Fruit fly (Drosophila melanogaster) whole organism, pupa: ENCODE measurements around the gene pinta.
A peak's percentile ranks its signal among the peaks of the same experiment; 100 is the strongest.

ENCODE experiments used
- CG10348 ChIP-seq: fragments of 200-800 bp; sonication (Bioruptor generic); IDR thresholded peaks from 2 replicates; pipeline ENCODE4 v1.3.6; 2022; ENCODE audit warnings: missing biosample characterization, missing genetic modification characterization
- CG12605 ChIP-seq: fragments of 200-800 bp; sonication (Bioruptor generic); IDR thresholded peaks from 2 replicates; pipeline ENCODE4 v1.3.6; 2022; ENCODE audit warnings: missing biosample characterization, missing genetic modification characterization
- CG13204 ChIP-seq: fragments of 200-800 bp; sonication (Bioruptor generic); optimal IDR thresholded peaks from 2 replicates; lab custom pipeline; 2018; ENCODE audit warnings: missing biosample characterization, mild to moderate bottlenecking, missing genetic modification characterization, moderate library complexity
- CG14655 ChIP-seq: fragments of 200-800 bp; sonication (Bioruptor generic); optimal IDR thresholded peaks from 3 replicates; lab custom pipeline; 2017; ENCODE audit warnings: mild to moderate bottlenecking, missing biosample characterization, missing genetic modification reagents, missing genetic modification characterization
- CG15710 ChIP-seq: fragments of 200-800 bp; sonication (Bioruptor generic); optimal IDR thresholded peaks from 2 replicates; lab custom pipeline; 2018; ENCODE audit warnings: missing biosample characterization, mild to moderate bottlenecking, missing genetic modification characterization, moderate library complexity
- CG17806 ChIP-seq: fragments of 200-800 bp; sonication (Bioruptor generic); optimal IDR thresholded peaks from 2 replicates; lab custom pipeline; 2018; ENCODE audit warnings: missing biosample characterization, mild to moderate bottlenecking, missing genetic modification characterization, moderate library complexity
- CG32121 ChIP-seq: fragments of 200-800 bp; sonication (Bioruptor generic); IDR thresholded peaks from 2 replicates; pipeline ENCODE4 v1.3.6; 2022; ENCODE audit warnings: missing biosample characterization, missing genetic modification characterization
- CG34367 ChIP-seq: fragments of 200-800 bp; sonication (Bioruptor generic); optimal IDR thresholded peaks from 2 replicates; lab custom pipeline; 2018; ENCODE audit warnings: missing biosample characterization, mild to moderate bottlenecking, missing genetic modification characterization
- CG4496 ChIP-seq: fragments of 200-800 bp; sonication (Bioruptor generic); IDR thresholded peaks from 3 replicates; pipeline ENCODE4 v1.3.6; 2022; ENCODE audit warnings: missing biosample characterization, missing genetic modification characterization
- CG8159 ChIP-seq: fragments of 200-800 bp; sonication (Bioruptor generic); optimal IDR thresholded peaks from 3 replicates; lab custom pipeline; 2018; ENCODE audit warnings: missing biosample characterization, mild to moderate bottlenecking, missing genetic modification characterization, moderate library complexity
- CG8301 ChIP-seq: fragments of 200-800 bp; sonication (Bioruptor generic); optimal IDR thresholded peaks from 2 replicates; lab custom pipeline; 2018; ENCODE audit warnings: missing biosample characterization, mild to moderate bottlenecking, missing genetic modification characterization
- CG9948 ChIP-seq: fragments of 200-800 bp; sonication (Bioruptor generic); optimal IDR thresholded peaks from 2 replicates; lab custom pipeline; 2018; ENCODE audit warnings: missing biosample characterization, mild to moderate bottlenecking, missing genetic modification characterization, moderate library complexity
- D1 ChIP-seq: fragments of 200-800 bp; sonication (Bioruptor generic); optimal IDR thresholded peaks from 2 replicates; lab custom pipeline; 2018; ENCODE audit warnings: missing biosample characterization, mild to moderate bottlenecking, missing genetic modification characterization, moderate library complexity
- EcR ChIP-seq: fragments of 200-800 bp; sonication (Bioruptor generic); optimal IDR thresholded peaks from 3 replicates; lab custom pipeline; 2019; ENCODE audit warnings: missing biosample characterization, missing genetic modification characterization, mild to moderate bottlenecking, moderate library complexity, missing genetic modification reagents
- Ets98B ChIP-seq: fragments of 200-800 bp; sonication (Bioruptor generic); IDR thresholded peaks from 2 replicates; pipeline ENCODE4 v1.3.6; 2022; ENCODE audit warnings: missing biosample characterization, missing genetic modification characterization
- Pif1A ChIP-seq: fragments of 200-800 bp; sonication (Bioruptor generic); optimal IDR thresholded peaks from 3 replicates; lab custom pipeline; 2016; ENCODE audit warnings: missing biosample characterization, missing genetic modification characterization
- Pif1B ChIP-seq: fragments of 200-800 bp; sonication (Bioruptor generic); optimal IDR thresholded peaks from 3 replicates; lab custom pipeline; 2016; ENCODE audit warnings: missing biosample characterization, missing genetic modification characterization
- Snoo ChIP-seq: fragments of 200-800 bp; sonication (Bioruptor generic); optimal IDR thresholded peaks from 3 replicates; lab custom pipeline; 2017; ENCODE audit warnings: missing biosample characterization, mild to moderate bottlenecking, missing genetic modification characterization, inconsistent platforms
- fd96Ca ChIP-seq: fragments of 200-800 bp; sonication (Bioruptor generic); IDR thresholded peaks from 3 replicates; pipeline ENCODE4 v1.3.6; 2022; ENCODE audit warnings: missing biosample characterization, missing genetic modification characterization
- gl ChIP-seq: fragments of 200-800 bp; sonication (Bioruptor generic); optimal IDR thresholded peaks from 2 replicates; lab custom pipeline; 2018; ENCODE audit warnings: missing biosample characterization, mild to moderate bottlenecking, missing genetic modification characterization
- rn ChIP-seq: fragments of 200-800 bp; sonication (Bioruptor generic); IDR thresholded peaks from 2 replicates; pipeline ENCODE4 v1.3.6; 2022; ENCODE audit warnings: missing biosample characterization, missing genetic modification characterization

pinta gene

DNA sequence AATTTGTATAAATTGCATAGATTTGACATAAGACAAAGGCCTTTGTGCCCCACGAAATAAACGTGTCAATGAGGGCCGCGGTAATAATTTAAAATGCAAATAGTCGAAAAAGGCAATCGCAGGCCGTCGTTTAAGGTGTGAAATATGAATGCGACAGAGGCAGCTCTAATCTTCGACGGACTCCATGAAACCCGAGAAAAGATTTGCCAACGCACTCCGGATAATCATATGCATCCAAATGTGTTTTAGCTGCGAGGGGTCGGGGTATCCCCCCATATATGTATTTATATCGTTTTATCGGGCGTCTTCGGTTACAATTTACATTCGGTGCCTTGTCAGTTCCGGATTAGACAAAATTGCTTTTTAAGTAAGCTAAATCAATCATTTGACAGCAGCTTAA lies 13.6 kb upstream of the pinta start:
- TF ChIP-seq Ets98B (GFP tag; lab: Robert Waterston, UW) (no peak), CG9948 (no peak), CG10348 (GFP tag; lab: Robert Waterston, UW) (no peak), CG13204 (GFP tag; lab: Kevin White, UChicago) (no peak), gl (tag; lab: Kevin White, UChicago) (no peak), CG14655 (GFP tag; lab: Kevin White, UChicago) (no peak), CG34367 (tag; lab: Kevin White, UChicago) (no peak), CG8301 (tag; lab: Kevin White, UChicago) (no peak), rn (GFP tag; lab: Robert Waterston, UW) (no peak), CG8159 (tag; lab: Kevin White, UChicago) (no peak), Pif1B (GFP tag; lab: Kevin White, UChicago) (no peak), CG12605 (GFP tag; lab: Robert Waterston, UW) (no peak), EcR (GFP tag; lab: Kevin White, UChicago) (no peak), CG15710 (tag; lab: Kevin White, UChicago) (no peak), D1 (tag; lab: Kevin White, UChicago) (no peak), fd96Ca (GFP tag; lab: Robert Waterston, UW) (no peak), Pif1A (GFP tag; lab: Kevin White, UChicago) (no peak), CG32121 (GFP tag; lab: Robert Waterston, UW) (no peak), Snoo (tag; lab: Kevin White, UChicago) (no peak)

DNA sequence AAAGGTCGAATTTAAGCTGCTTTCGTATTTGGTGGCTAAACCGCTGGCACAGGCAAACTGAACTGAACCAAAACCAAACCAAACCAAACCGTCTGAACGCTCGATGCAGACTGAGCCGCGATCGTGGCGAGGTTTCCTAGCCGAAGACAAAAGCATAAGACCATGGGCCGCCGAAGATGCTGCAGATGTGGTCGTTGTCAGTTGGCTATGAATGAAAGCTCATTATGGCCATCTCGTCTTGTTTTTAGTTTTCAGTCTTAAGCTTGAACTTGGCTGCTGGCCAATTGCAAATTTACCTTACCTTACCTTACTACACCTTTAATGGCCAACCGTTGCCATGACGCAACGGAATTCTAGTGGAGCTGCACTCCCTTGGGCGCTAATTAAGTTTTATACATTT lies 11.3 kb upstream of the pinta start, which contains the start of gene CG13847:
CG13847 (minus strand) TSS at position 101 of the 400 bp plus-strand sequence.
- TF ChIP-seq CG13204 (GFP tag; lab: Kevin White, UChicago) (no peak), CG34367 (tag; lab: Kevin White, UChicago) (no peak), Pif1B (GFP tag; lab: Kevin White, UChicago) (no peak), rn (GFP tag; lab: Robert Waterston, UW) (no peak), CG10348 (GFP tag; lab: Robert Waterston, UW) (no peak), CG8301 (tag; lab: Kevin White, UChicago) (no peak), Snoo (tag; lab: Kevin White, UChicago) (no peak), CG32121 (GFP tag; lab: Robert Waterston, UW) (no peak), CG17806 (tag; lab: Kevin White, UChicago) (no peak), CG12605 (GFP tag; lab: Robert Waterston, UW) (no peak), Pif1A (GFP tag; lab: Kevin White, UChicago) (no peak), EcR (GFP tag; lab: Kevin White, UChicago) (no peak), CG15710 (tag; lab: Kevin White, UChicago) (no peak), Ets98B (GFP tag; lab: Robert Waterston, UW) (no peak), gl (tag; lab: Kevin White, UChicago) (no peak), D1 (tag; lab: Kevin White, UChicago) (no peak), CG9948 (no peak)
- TF ChIP-seq, all 21 proteins: peak for 0

DNA sequence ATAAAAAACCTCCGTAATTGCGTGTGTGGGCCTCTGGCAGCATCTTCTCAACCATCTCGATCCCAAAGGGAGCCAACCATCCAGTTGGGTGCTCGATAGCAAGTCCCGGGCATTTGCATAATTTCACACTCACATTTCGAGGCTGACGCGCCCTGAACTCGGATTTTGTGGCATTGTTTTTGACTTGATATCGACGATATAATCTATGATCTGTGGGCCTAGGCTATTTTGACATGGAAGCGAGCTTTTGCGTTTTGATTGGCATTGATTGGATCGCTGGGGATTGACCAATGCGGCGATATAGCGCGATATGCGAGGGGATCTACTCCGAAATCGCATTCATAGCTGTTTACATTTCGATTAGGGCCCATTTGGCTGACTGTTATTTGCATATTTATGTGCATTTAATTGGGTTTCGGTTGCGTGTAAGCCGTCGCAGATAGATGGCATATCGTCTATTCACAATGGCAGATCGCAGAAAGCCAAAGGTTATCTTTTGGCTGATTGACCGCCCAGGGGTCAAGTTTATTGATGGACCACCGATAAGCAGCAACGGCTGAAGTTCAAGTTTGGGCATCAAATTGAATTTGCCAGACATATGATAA lies 7.6 kb upstream of the pinta start:
- no peak for TF ChIP-seq CG8301 (tag; lab: Kevin White, UChicago)
- no peak for TF ChIP-seq Ets98B (GFP tag; lab: Robert Waterston, UW)
- TF ChIP-seq Pif1A (GFP tag; lab: Kevin White, UChicago): no peak
- TF ChIP-seq EcR (GFP tag; lab: Kevin White, UChicago): no peak
- no peak for TF ChIP-seq rn (GFP tag; lab: Robert Waterston, UW)
- no peak for TF ChIP-seq CG12605 (GFP tag; lab: Robert Waterston, UW)
- TF ChIP-seq CG34367 (tag; lab: Kevin White, UChicago): no peak
- no peak for TF ChIP-seq CG14655 (GFP tag; lab: Kevin White, UChicago)
- TF ChIP-seq Snoo (tag; lab: Kevin White, UChicago): no peak
- TF ChIP-seq CG8159 (tag; lab: Kevin White, UChicago): no peak
- TF ChIP-seq D1 (tag; lab: Kevin White, UChicago): no peak

DNA sequence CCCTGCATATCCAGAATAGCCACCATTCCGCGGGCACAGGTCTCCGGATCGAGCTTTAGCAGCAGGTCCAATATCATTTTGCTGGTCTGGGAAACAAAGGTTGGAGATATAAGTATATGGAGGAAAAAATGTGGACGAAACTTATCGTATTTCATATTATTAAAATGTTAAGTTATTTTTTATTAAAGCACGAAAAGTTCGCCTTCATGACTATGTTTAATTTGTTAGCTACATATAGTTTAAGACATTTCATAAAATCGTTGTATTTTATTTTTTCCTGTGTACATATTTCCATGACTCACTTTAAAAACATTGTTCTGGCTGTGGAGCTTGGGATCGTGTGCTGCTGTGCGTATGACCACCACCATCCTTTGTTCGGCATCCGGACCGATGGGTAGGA lies 733 bp downstream of the pinta start:
- peak; percentile 66 for TF ChIP-seq CG8159 (tag; lab: Kevin White, UChicago)
- TF ChIP-seq CG12605 (GFP tag; lab: Robert Waterston, UW): 0 out of 2 replicates have a peak, but pooled peaks have one; percentile 34
- no peak for TF ChIP-seq CG14655 (GFP tag; lab: Kevin White, UChicago)
- no peak for TF ChIP-seq Ets98B (GFP tag; lab: Robert Waterston, UW)
- no peak for TF ChIP-seq rn (GFP tag; lab: Robert Waterston, UW)
- TF ChIP-seq Snoo (tag; lab: Kevin White, UChicago): peak; percentile 30
- no peak for TF ChIP-seq gl (tag; lab: Kevin White, UChicago)
- peak; percentile 50 for TF ChIP-seq CG9948
- 0 out of 3 replicates have a peak, but pooled peaks have one; percentile 37 for TF ChIP-seq CG4496
- peak; percentile 45 for TF ChIP-seq CG34367 (tag; lab: Kevin White, UChicago)
- peak; percentile 63 for TF ChIP-seq CG15710 (tag; lab: Kevin White, UChicago)
- TF ChIP-seq CG17806 (tag; lab: Kevin White, UChicago): peak; percentile 58
- no peak for TF ChIP-seq CG32121 (GFP tag; lab: Robert Waterston, UW)
- no peak for TF ChIP-seq fd96Ca (GFP tag; lab: Robert Waterston, UW)
- no peak for TF ChIP-seq CG10348 (GFP tag; lab: Robert Waterston, UW)
- TF ChIP-seq CG8301 (tag; lab: Kevin White, UChicago): no peak
- peak; percentile 30 for TF ChIP-seq EcR (GFP tag; lab: Kevin White, UChicago)
- no peak for TF ChIP-seq CG13204 (GFP tag; lab: Kevin White, UChicago)
- TF ChIP-seq Pif1B (GFP tag; lab: Kevin White, UChicago): no peak
- TF ChIP-seq Pif1A (GFP tag; lab: Kevin White, UChicago): no peak
- TF ChIP-seq D1 (tag; lab: Kevin White, UChicago): no peak
